Worm (Caenorhabditis elegans) whole organism, L3 larva: Measurements from ENCODE around the gene F55B11.4.

ENCODE experiments used
- R02D3.7 ChIP-seq: fragments of 150-350 bp; optimal IDR thresholded peaks from 2 replicates; lab custom pipeline; 2014; ENCODE audit warnings: missing biosample characterization, missing genetic modification characterization
- ZK546.5 ChIP-seq: sonication (generic microtip); optimal IDR thresholded peaks from 2 replicates; lab custom pipeline; 2017; ENCODE audit warnings: missing biosample characterization, missing genetic modification characterization
- aly-2 ChIP-seq: fragments of 150-350 bp; optimal IDR thresholded peaks from 2 replicates; lab custom pipeline; 2014; ENCODE audit warnings: missing biosample characterization, missing genetic modification characterization
- ama-1 ChIP-seq: fragments of 150-350 bp; optimal IDR thresholded peaks from 2 replicates; lab custom pipeline; 2018
- ceh-28 ChIP-seq: fragments of 150-350 bp; optimal IDR thresholded peaks from 2 replicates; lab custom pipeline; 2014; ENCODE audit warnings: missing biosample characterization, missing genetic modification reagents, missing genetic modification characterization
- ceh-82 ChIP-seq: fragments of 150-350 bp; optimal IDR thresholded peaks from 2 replicates; lab custom pipeline; 2014; ENCODE audit warnings: missing biosample characterization, missing genetic modification characterization
- ceh-9 ChIP-seq: sonication (generic microtip); optimal IDR thresholded peaks from 2 replicates; lab custom pipeline; 2018; ENCODE audit warnings: missing biosample characterization, missing genetic modification characterization
- egl-27 ChIP-seq: sonication (generic microtip); optimal IDR thresholded peaks from 4 replicates; lab custom pipeline; 2017; ENCODE audit warnings: missing biosample characterization, missing genetic modification reagents, missing genetic modification characterization
- egl-5 ChIP-seq: fragments of 150-350 bp; optimal IDR thresholded peaks from 2 replicates; lab custom pipeline; 2017; ENCODE audit warnings: missing biosample characterization, missing genetic modification reagents, missing genetic modification characterization, inconsistent platforms
- elt-2 ChIP-seq: sonication (generic microtip); optimal IDR thresholded peaks from 2 replicates; lab custom pipeline; 2016; ENCODE audit warnings: missing genetic modification reagents, mild to moderate bottlenecking, missing genetic modification characterization, missing compliant biosample characterization
- elt-3 ChIP-seq, 3 experiments: fragments of 150-350 bp in 1 of 3; sonication (generic microtip) in 2 of 3; optimal IDR thresholded peaks; 2 replicates in 2 of 3; 4 replicates in 1 of 3; lab custom pipeline; 2014 to 2017; ENCODE audit warnings: missing biosample characterization in 3 of 3, missing genetic modification characterization in 3 of 3
- eor-1 ChIP-seq, 2 experiments: fragments of 150-350 bp; optimal IDR thresholded peaks; 2 replicates each; lab custom pipeline; 2014 to 2018; ENCODE audit warnings: missing biosample characterization in 2 of 2, missing genetic modification characterization in 2 of 2
- fkh-2 ChIP-seq: fragments of 150-350 bp; optimal IDR thresholded peaks from 2 replicates; lab custom pipeline; 2014; ENCODE audit warnings: missing biosample characterization, missing genetic modification reagents, missing genetic modification characterization
- fos-1 ChIP-seq: fragments of 150-350 bp; optimal IDR thresholded peaks from 2 replicates; lab custom pipeline; 2014; ENCODE audit warnings: missing biosample characterization, missing genetic modification characterization
- hmg-11 ChIP-seq: sonication (generic microtip); optimal IDR thresholded peaks from 2 replicates; lab custom pipeline; 2016; ENCODE audit warnings: missing genetic modification characterization, missing compliant biosample characterization
- jun-1 ChIP-seq: fragments of 150-350 bp; optimal IDR thresholded peaks from 2 replicates; lab custom pipeline; 2014; ENCODE audit warnings: missing biosample characterization, missing genetic modification reagents, missing genetic modification characterization
- lin-15B ChIP-seq: fragments of 150-350 bp; optimal IDR thresholded peaks from 2 replicates; lab custom pipeline; 2014; ENCODE audit warnings: missing biosample characterization, missing genetic modification characterization
- mml-1 ChIP-seq: fragments of 150-350 bp; sonication (generic microtip); optimal IDR thresholded peaks from 3 replicates; lab custom pipeline; 2014; ENCODE audit warnings: missing biosample characterization, missing genetic modification characterization
- nhr-11 ChIP-seq: fragments of 150-350 bp; optimal IDR thresholded peaks from 2 replicates; lab custom pipeline; 2014; ENCODE audit warnings: missing biosample characterization, missing genetic modification characterization
- nhr-12 ChIP-seq: fragments of 150-350 bp; optimal IDR thresholded peaks from 2 replicates; lab custom pipeline; 2014; ENCODE audit warnings: missing biosample characterization, missing genetic modification characterization
- nhr-23 ChIP-seq: fragments of 150-350 bp; optimal IDR thresholded peaks from 2 replicates; lab custom pipeline; 2014; ENCODE audit warnings: missing biosample characterization, missing genetic modification reagents, missing genetic modification characterization
- nhr-237 ChIP-seq: fragments of 150-350 bp; optimal IDR thresholded peaks from 2 replicates; lab custom pipeline; 2014; ENCODE audit warnings: missing biosample characterization, missing genetic modification characterization
- nhr-25 ChIP-seq: sonication (generic microtip); optimal IDR thresholded peaks from 2 replicates; lab custom pipeline; 2017; ENCODE audit warnings: missing biosample characterization, missing genetic modification characterization
- nhr-28 ChIP-seq: fragments of 150-350 bp; optimal IDR thresholded peaks from 2 replicates; lab custom pipeline; 2014; ENCODE audit warnings: missing biosample characterization, missing genetic modification characterization
- nhr-43 ChIP-seq: sonication (generic microtip); optimal IDR thresholded peaks from 2 replicates; lab custom pipeline; 2016; ENCODE audit warnings: mild to moderate bottlenecking, missing genetic modification characterization, missing compliant biosample characterization; ENCODE audit not compliant: poor library complexity, severe bottlenecking
- nhr-67 ChIP-seq: fragments of 150-350 bp; optimal IDR thresholded peaks from 2 replicates; lab custom pipeline; 2014; ENCODE audit warnings: missing biosample characterization, missing genetic modification characterization
- pha-4 ChIP-seq: fragments of 150-350 bp; optimal IDR thresholded peaks from 2 replicates; lab custom pipeline; 2014; ENCODE audit warnings: missing biosample characterization, missing genetic modification reagents, missing genetic modification characterization
- sea-2 ChIP-seq: fragments of 150-350 bp; sonication (generic microtip); optimal IDR thresholded peaks from 4 replicates; lab custom pipeline; 2014; ENCODE audit warnings: missing biosample characterization, missing genetic modification reagents, missing genetic modification characterization
- skn-1 ChIP-seq: fragments of 150-350 bp; optimal IDR thresholded peaks from 2 replicates; lab custom pipeline; 2014; ENCODE audit warnings: missing biosample characterization, missing genetic modification characterization
- snpc-4 ChIP-seq: fragments of 150-350 bp; optimal IDR thresholded peaks from 2 replicates; lab custom pipeline; 2014; ENCODE audit warnings: missing biosample characterization, missing genetic modification characterization
- unc-39 ChIP-seq: sonication (generic microtip); optimal IDR thresholded peaks from 4 replicates; lab custom pipeline; 2017; ENCODE audit warnings: missing biosample characterization, missing genetic modification characterization
- unc-62 ChIP-seq: fragments of 150-350 bp; sonication (generic microtip); optimal IDR thresholded peaks from 4 replicates; lab custom pipeline; 2014; ENCODE audit warnings: missing biosample characterization, missing genetic modification reagents, missing genetic modification characterization
- ztf-4 ChIP-seq: fragments of 150-350 bp; optimal IDR thresholded peaks from 2 replicates; lab custom pipeline; 2014; ENCODE audit warnings: missing biosample characterization, missing genetic modification characterization

The F55B11.4 gene

DNA sequence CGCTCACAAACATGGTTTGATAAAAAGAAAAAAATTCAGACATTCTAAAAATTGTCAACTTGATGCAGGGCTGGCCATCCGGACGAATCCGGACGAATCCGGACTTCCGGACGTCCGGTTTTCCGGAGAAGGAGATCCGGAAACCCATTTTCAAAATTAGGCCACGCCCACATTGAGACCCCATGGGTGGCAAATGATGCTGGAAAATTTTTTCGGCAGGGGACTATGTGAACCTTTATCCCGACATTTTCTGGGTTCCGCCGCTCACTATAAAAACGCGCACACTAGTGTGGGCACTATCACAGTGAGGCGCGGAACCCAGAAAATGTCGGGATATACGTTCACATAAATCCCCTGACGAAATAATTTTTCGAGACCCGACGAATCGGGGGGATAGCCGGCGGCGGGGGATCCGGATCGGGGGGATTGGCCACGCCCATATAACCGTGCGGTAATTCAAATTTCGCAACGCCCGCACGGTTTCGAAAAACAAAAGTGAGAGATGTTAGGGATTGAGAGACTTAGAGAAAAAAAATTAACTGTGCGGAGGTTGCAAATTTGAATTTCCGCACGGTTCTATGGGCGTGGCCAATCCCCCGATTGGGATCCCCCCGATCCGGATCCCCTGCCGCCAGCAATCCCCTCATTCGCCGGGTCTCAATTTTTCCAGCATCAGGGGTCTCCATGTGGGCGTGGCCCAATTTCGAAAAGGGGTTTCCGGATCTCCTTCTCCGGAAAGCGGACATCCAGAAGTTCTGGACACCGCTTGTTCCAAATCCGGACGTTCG is 42.8 kb downstream of the F55B11.4 start:
- no peak for TF ChIP-seq pha-4 (tag; lab: Kevin White, UChicago)
- TF ChIP-seq egl-27 (tag; lab: Kevin White, UChicago): no peak
- TF ChIP-seq elt-2 (tag; lab: Kevin White, UChicago): no peak
- no peak for TF ChIP-seq snpc-4 (tag; lab: Kevin White, UChicago)
- TF ChIP-seq ztf-4 (tag; lab: Kevin White, UChicago): no peak
- no peak for TF ChIP-seq nhr-237 (tag; lab: Kevin White, UChicago)
- TF ChIP-seq ceh-28 (tag; lab: Kevin White, UChicago): no peak
- no peak for TF ChIP-seq ceh-9 (tag; lab: Kevin White, UChicago)
- TF ChIP-seq ZK546.5: no peak
- no peak for TF ChIP-seq fos-1 (tag; lab: Kevin White, UChicago)
- TF ChIP-seq jun-1 (tag; lab: Kevin White, UChicago): no peak

DNA sequence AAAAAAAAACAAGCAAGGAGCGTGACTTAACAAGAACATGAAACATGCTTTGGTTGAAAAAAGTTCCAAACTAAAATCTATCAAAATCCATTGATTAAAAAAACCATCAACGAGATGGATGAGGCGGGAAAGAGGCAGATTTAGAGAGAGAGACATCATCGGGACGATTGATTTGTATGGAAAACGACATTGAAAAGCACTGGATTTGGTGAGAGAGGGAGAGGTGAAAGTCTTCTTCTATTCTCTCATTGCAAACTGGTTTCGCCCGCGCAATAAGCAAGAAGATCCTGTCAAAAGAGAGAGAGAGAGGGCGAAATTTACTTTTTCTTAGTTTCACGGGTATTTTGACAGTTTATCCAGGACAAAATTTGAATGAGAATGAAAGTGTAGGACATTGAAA is 45.6 kb downstream of the F55B11.4 start:
- TF ChIP-seq nhr-43 (tag; lab: Kevin White, UChicago) (peak; percentile 1), nhr-23 (tag; lab: Kevin White, UChicago) (peak; percentile 5), nhr-25 (tag; lab: Kevin White, UChicago) (peak; percentile 52), lin-15B (tag; lab: Kevin White, UChicago) (no peak), snpc-4 (tag; lab: Kevin White, UChicago) (no peak), nhr-11 (tag; lab: Kevin White, UChicago) (no peak)

DNA sequence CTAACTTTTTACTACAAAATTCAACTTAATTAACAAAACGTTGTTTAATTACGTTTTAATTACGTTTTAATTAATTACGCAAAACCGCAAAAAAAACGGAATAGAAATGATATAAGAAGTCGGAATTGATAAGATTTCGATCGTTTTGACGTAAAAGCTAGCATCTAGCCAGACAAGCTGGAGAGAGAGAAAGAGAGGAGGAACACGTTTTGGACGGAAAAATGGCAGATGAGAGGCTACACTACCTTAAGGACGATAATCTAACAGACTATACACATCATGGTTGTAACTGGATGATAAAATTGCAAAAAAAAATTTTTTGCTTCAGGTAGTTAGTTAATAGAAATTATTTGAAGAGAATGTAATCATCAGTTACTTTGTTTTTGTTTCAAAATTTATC is 46.5 kb downstream of the F55B11.4 start:
- TF ChIP-seq ztf-4 (tag; lab: Kevin White, UChicago) (no peak), jun-1 (tag; lab: Kevin White, UChicago) (no peak), nhr-28 (tag; lab: Kevin White, UChicago) (no peak), ZK546.5 (no peak), nhr-12 (tag; lab: Kevin White, UChicago) (no peak), ama-1 (no peak), ceh-82 (tag; lab: Kevin White, UChicago) (no peak), sea-2 (GFP tag; lab: Kevin White, UChicago) (no peak), unc-62 (no peak), hmg-11 (tag; lab: Kevin White, UChicago) (no peak), eor-1 (tag; optimal IDR thresholded peaks at IDR 0.05; lab: Kevin White, UChicago) (no peak), aly-2 (tag; lab: Kevin White, UChicago) (no peak), elt-3 (tag; optimal IDR thresholded peaks at IDR 0.05; lab: Kevin White, UChicago) (no peak), mml-1 (tag; lab: Kevin White, UChicago) (no peak), nhr-67 (no peak), ceh-28 (tag; lab: Kevin White, UChicago) (no peak), egl-5 (tag; lab: Kevin White, UChicago) (no peak), nhr-237 (tag; lab: Kevin White, UChicago) (no peak)

DNA sequence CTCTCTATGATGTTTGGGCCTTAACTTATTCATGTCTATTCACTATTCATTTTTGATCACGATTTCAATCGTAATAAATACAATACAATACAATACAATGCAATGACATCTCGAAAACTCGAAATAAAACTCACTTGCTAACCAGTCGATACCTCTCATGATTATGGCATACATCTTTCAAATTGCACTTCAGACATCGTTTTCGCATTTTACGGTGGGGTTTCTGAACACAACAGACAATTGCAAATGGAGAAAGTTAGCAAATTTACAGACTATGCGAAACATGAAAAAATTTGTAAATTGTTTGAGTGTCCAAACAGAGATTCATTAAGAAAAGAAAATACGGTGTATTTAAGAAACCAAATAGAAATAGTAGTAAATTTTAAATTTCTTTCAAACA is 47.2 kb downstream of the F55B11.4 start, which contains the start of gene paqr-3:
Gene paqr-3 (minus strand): TSS at position 210 of the 400 bp plus-strand sequence.
- no peak for TF ChIP-seq ceh-28 (tag; lab: Kevin White, UChicago)
- TF ChIP-seq ztf-4 (tag; lab: Kevin White, UChicago): no peak
- no peak for TF ChIP-seq ZK546.5
- no peak for TF ChIP-seq snpc-4 (tag; lab: Kevin White, UChicago)
- TF ChIP-seq nhr-11 (tag; lab: Kevin White, UChicago): no peak
- no peak for TF ChIP-seq skn-1
- no peak for TF ChIP-seq aly-2 (tag; lab: Kevin White, UChicago)
- TF ChIP-seq egl-5 (tag; lab: Kevin White, UChicago): no peak
- TF ChIP-seq fkh-2 (tag; lab: Kevin White, UChicago): no peak
- TF ChIP-seq unc-39: no peak
- TF ChIP-seq R02D3.7 (tag; lab: Kevin White, UChicago): no peak
